Worm (Caenorhabditis elegans) whole organism, L4 larva: ENCODE data around the gene tbc-14.

Experiments
- F44E2.7 ChIP-seq: fragments of 200-800 bp; sonication (Bioruptor generic); IDR thresholded peaks from 2 replicates; pipeline ENCODE4 v2.1.2; 2022; ENCODE audit warnings: missing genetic modification characterization, missing compliant biosample characterization
- F49E8.2 ChIP-seq: sonication (generic microtip); optimal IDR thresholded peaks from 2 replicates; lab custom pipeline; 2016; ENCODE audit warnings: missing compliant biosample characterization, mild to moderate bottlenecking, missing genetic modification characterization, borderline replicate concordance
- R02D3.7 ChIP-seq: fragments of 150-350 bp; sonication (generic microtip); optimal IDR thresholded peaks from 3 replicates; lab custom pipeline; 2014; ENCODE audit warnings: missing biosample characterization, missing genetic modification characterization
- T26A8.4 ChIP-seq: fragments of 200-800 bp; sonication (Bioruptor generic); IDR thresholded peaks from 2 replicates; pipeline ENCODE4 v1.3.6; 2022; ENCODE audit warnings: missing genetic modification characterization, missing compliant biosample characterization
- Y105C5A.15 ChIP-seq: fragments of 200-800 bp; sonication (Bioruptor generic); IDR thresholded peaks from 2 replicates; pipeline ENCODE4 v1.3.6; 2022; ENCODE audit warnings: missing genetic modification characterization, missing compliant biosample characterization
- Y48G9A.11 ChIP-seq: fragments of 200-800 bp; sonication (Bioruptor generic); IDR thresholded peaks from 2 replicates; pipeline ENCODE4 v1.3.6; 2022; ENCODE audit warnings: missing genetic modification reagents, missing genetic modification characterization, missing compliant biosample characterization
- ama-1 ChIP-seq: fragments of 150-350 bp; optimal IDR thresholded peaks from 2 replicates; lab custom pipeline; 2014; ENCODE audit warnings: inconsistent platforms, mixed read lengths
- attf-4 ChIP-seq: sonication (generic microtip); optimal IDR thresholded peaks from 3 replicates; lab custom pipeline; 2017; ENCODE audit warnings: missing biosample characterization, missing genetic modification characterization
- ceh-82 ChIP-seq: sonication (generic microtip); optimal IDR thresholded peaks from 2 replicates; lab custom pipeline; 2017; ENCODE audit warnings: missing biosample characterization, missing genetic modification characterization
- ces-1 ChIP-seq: fragments of 150-350 bp; sonication (generic microtip); optimal IDR thresholded peaks from 4 replicates; lab custom pipeline; 2014; ENCODE audit warnings: missing biosample characterization, missing genetic modification reagents, missing genetic modification characterization
- ctbp-1 ChIP-seq: fragments of 200-800 bp; sonication (Bioruptor generic); IDR thresholded peaks from 2 replicates; pipeline ENCODE4 v1.3.6; 2022; ENCODE audit warnings: missing genetic modification reagents, missing genetic modification characterization, missing compliant biosample characterization
- daf-16 ChIP-seq, 3 experiments: sonication (generic microtip); optimal IDR thresholded peaks; 2 replicates each; lab custom pipeline; 2016 to 2017; ENCODE audit warnings: missing genetic modification characterization in 3 of 3, missing genetic modification reagents in 3 of 3, mild to moderate bottlenecking in 2 of 3, missing compliant biosample characterization in 2 of 3, missing biosample characterization in 1 of 3, moderate library complexity in 1 of 3
- daf-19 ChIP-seq: fragments of 200-800 bp; sonication (Bioruptor generic); conservative IDR thresholded peaks from 2 replicates; pipeline ENCODE4 v1.3.6; 2022; ENCODE audit warnings: missing genetic modification characterization, missing compliant biosample characterization
- dmd-6 ChIP-seq: fragments of 200-800 bp; sonication (Bioruptor generic); IDR thresholded peaks from 2 replicates; pipeline ENCODE4 v1.3.6; 2022; ENCODE audit warnings: missing genetic modification reagents, missing genetic modification characterization, missing compliant biosample characterization
- dpl-1 ChIP-seq: fragments of 150-350 bp; optimal IDR thresholded peaks from 2 replicates; lab custom pipeline; 2014; ENCODE audit warnings: missing biosample characterization, missing genetic modification reagents, missing genetic modification characterization
- dve-1 ChIP-seq: sonication (generic microtip); optimal IDR thresholded peaks from 2 replicates; lab custom pipeline; 2017; ENCODE audit warnings: antibody characterized with exemption, mild to moderate bottlenecking, missing genetic modification characterization, missing compliant biosample characterization; ENCODE audit not compliant: insufficient read depth
- egl-27 ChIP-seq: sonication (generic microtip); optimal IDR thresholded peaks from 3 replicates; lab custom pipeline; 2017; ENCODE audit warnings: missing biosample characterization, missing genetic modification reagents, missing genetic modification characterization
- fkh-10 ChIP-seq: fragments of 150-350 bp; optimal IDR thresholded peaks from 2 replicates; lab custom pipeline; 2014; ENCODE audit warnings: missing biosample characterization, missing genetic modification reagents, missing genetic modification characterization
- lim-7 ChIP-seq: fragments of 200-800 bp; sonication (Bioruptor generic); IDR thresholded peaks from 2 replicates; pipeline ENCODE4 v1.3.6; 2022; ENCODE audit warnings: missing genetic modification characterization, missing compliant biosample characterization
- lin-29 ChIP-seq: fragments of 200-800 bp; sonication (Bioruptor generic); IDR thresholded peaks from 2 replicates; pipeline ENCODE4 v1.3.6; 2022; ENCODE audit warnings: missing genetic modification reagents, missing genetic modification characterization, missing compliant biosample characterization
- lin-38 ChIP-seq: fragments of 200-800 bp; sonication (Bioruptor generic); IDR thresholded peaks from 2 replicates; pipeline ENCODE4 v1.3.6; 2022; ENCODE audit warnings: missing genetic modification reagents, missing genetic modification characterization, missing compliant biosample characterization
- lsy-2 ChIP-seq, 2 experiments: fragments of 150-350 bp in 1 of 2; sonication (generic microtip) in 1 of 2; optimal IDR thresholded peaks; 2 replicates each; lab custom pipeline; 2014 to 2017; ENCODE audit warnings: missing biosample characterization in 2 of 2, missing genetic modification characterization in 2 of 2
- madf-5 ChIP-seq, 2 experiments: fragments of 200-800 bp; sonication (Bioruptor generic); IDR thresholded peaks; 2 replicates each; pipeline ENCODE4 v1.3.6; 2022; ENCODE audit warnings: missing compliant biosample characterization in 2 of 2, missing genetic modification characterization in 2 of 2
- mdt-29 ChIP-seq: fragments of 200-800 bp; sonication (Bioruptor generic); IDR thresholded peaks from 2 replicates; pipeline ENCODE4 v1.3.6; 2022; ENCODE audit warnings: missing genetic modification reagents, missing genetic modification characterization, missing compliant biosample characterization
- mep-1 ChIP-seq: fragments of 150-350 bp; sonication (generic microtip); optimal IDR thresholded peaks from 3 replicates; lab custom pipeline; 2014; ENCODE audit warnings: missing biosample characterization, missing genetic modification characterization
- mes-2 ChIP-seq: sonication (generic microtip); optimal IDR thresholded peaks from 2 replicates; lab custom pipeline; 2016; ENCODE audit warnings: missing genotype, mild to moderate bottlenecking, missing genetic modification characterization, missing compliant biosample characterization; ENCODE audit not compliant: poor library complexity, severe bottlenecking
- nhr-102 ChIP-seq: sonication (generic microtip); optimal IDR thresholded peaks from 2 replicates; lab custom pipeline; 2016; ENCODE audit warnings: mild to moderate bottlenecking, missing genetic modification characterization, moderate library complexity, missing compliant biosample characterization
- nhr-11 ChIP-seq: fragments of 150-350 bp; optimal IDR thresholded peaks from 2 replicates; lab custom pipeline; 2014; ENCODE audit warnings: missing biosample characterization, missing genetic modification characterization
- nhr-28 ChIP-seq: fragments of 150-350 bp; optimal IDR thresholded peaks from 2 replicates; lab custom pipeline; 2014; ENCODE audit warnings: missing biosample characterization, missing genetic modification characterization
- nhr-48 ChIP-seq: sonication (generic microtip); optimal IDR thresholded peaks from 2 replicates; lab custom pipeline; 2016; ENCODE audit warnings: mild to moderate bottlenecking, missing genetic modification characterization, missing compliant biosample characterization
- nhr-76 ChIP-seq: fragments of 150-350 bp; optimal IDR thresholded peaks from 2 replicates; lab custom pipeline; 2014; ENCODE audit warnings: missing biosample characterization, missing genetic modification characterization
- pha-4 ChIP-seq, 2 experiments: fragments of 150-350 bp in 1 of 2; fragments of 200-800 bp in 1 of 2; sonication (Bioruptor generic) in 1 of 2; IDR thresholded peaks in 1 of 2; optimal IDR thresholded peaks in 1 of 2; 2 replicates each; pipeline versions ENCODE4 v1.3.6 to Lab custom; 2014 to 2022; ENCODE audit warnings: missing genetic modification characterization in 2 of 2, missing genetic modification reagents in 2 of 2, missing biosample characterization in 1 of 2, missing compliant biosample characterization in 1 of 2
- rbr-2 ChIP-seq: sonication (generic microtip); optimal IDR thresholded peaks from 2 replicates; lab custom pipeline; 2016; ENCODE audit warnings: missing genotype, missing genetic modification characterization, missing compliant biosample characterization
- saeg-2 ChIP-seq: fragments of 200-800 bp; sonication (Bioruptor generic); IDR thresholded peaks from 2 replicates; pipeline ENCODE4 v1.3.6; 2022; ENCODE audit warnings: missing genetic modification reagents, missing genetic modification characterization, missing compliant biosample characterization
- snpc-1.2 ChIP-seq: fragments of 200-800 bp; sonication (Bioruptor generic); IDR thresholded peaks from 2 replicates; pipeline ENCODE4 v1.3.6; 2022; ENCODE audit warnings: missing genetic modification reagents, missing genetic modification characterization, missing compliant biosample characterization
- unc-62 ChIP-seq, 3 experiments: fragments of 150-350 bp in 1 of 3; sonication (generic microtip); optimal IDR thresholded peaks in 2 of 3; peaks in 1 of 3; 1 replicate in 1 of 3; 2 replicates in 2 of 3; lab custom pipeline; 2014 to 2017; ENCODE audit warnings: missing biosample characterization in 3 of 3, missing genetic modification characterization in 3 of 3, missing genetic modification reagents in 3 of 3, missing genotype in 1 of 3
- vab-7 ChIP-seq: fragments of 200-800 bp; sonication (Bioruptor generic); IDR thresholded peaks from 2 replicates; pipeline ENCODE4 v1.3.6; 2022; ENCODE audit warnings: missing genetic modification reagents, missing genetic modification characterization, missing compliant biosample characterization
- zfp-2 ChIP-seq: sonication (generic microtip); optimal IDR thresholded peaks from 2 replicates; lab custom pipeline; 2016; ENCODE audit warnings: mild to moderate bottlenecking, missing genetic modification characterization, missing compliant biosample characterization
- zip-11 ChIP-seq: fragments of 200-800 bp; sonication (Bioruptor generic); IDR thresholded peaks from 2 replicates; pipeline ENCODE4 v1.3.6; 2022; ENCODE audit warnings: missing genetic modification characterization, missing compliant biosample characterization
- zip-2 ChIP-seq: fragments of 150-350 bp; optimal IDR thresholded peaks from 2 replicates; lab custom pipeline; 2014; ENCODE audit warnings: missing biosample characterization, missing genetic modification characterization

Gene tbc-14

ce11 chrII:13477230-13477629 lies 29.8 kb upstream of the tbc-14 start (continued):
- TF ChIP-seq mes-2: peak; percentile 76
- peak; percentile 7 for TF ChIP-seq rbr-2 (tag; lab: Kevin White, UChicago)
- peak; percentile 42 for TF ChIP-seq mep-1 (tag; lab: Kevin White, UChicago)
- no peak for TF ChIP-seq F49E8.2 (tag; lab: Kevin White, UChicago)
- TF ChIP-seq lsy-2 (tag; optimal IDR thresholded peaks at IDR 0.05; lab: Kevin White, UChicago): peak in 1 of 2 experiments; percentile 79
- no peak for TF ChIP-seq daf-19
- no peak for TF ChIP-seq nhr-102 (tag; lab: Kevin White, UChicago)
- TF ChIP-seq dve-1 (tag; lab: Kevin White, UChicago): peak; percentile 55
- peak; percentile 36 for TF ChIP-seq nhr-28 (tag; lab: Kevin White, UChicago)
- TF ChIP-seq ama-1 (lab: Kevin White, UChicago): no peak
- TF ChIP-seq snpc-1.2 (GFP tag; lab: Robert Waterston, UW): no peak
- TF ChIP-seq Y48G9A.11: no peak
- peak; percentile 15; the same call in 1 of the 2 replicates for TF ChIP-seq T26A8.4 (GFP tag; lab: Robert Waterston, UW)
- TF ChIP-seq Y105C5A.15: no peak
- TF ChIP-seq lin-29: peak; percentile 61; the same call in 1 of the 2 replicates

- TF ChIP-seq madf-5 (GFP tag; IDR thresholded peaks at IDR 0.05; lab: Robert Waterston, UW): no peak
- TF ChIP-seq R02D3.7 (tag; lab: Kevin White, UChicago): no peak
- TF ChIP-seq nhr-48 (tag; lab: Kevin White, UChicago): no peak
- TF ChIP-seq mes-2: no peak
- TF ChIP-seq attf-4 (tag; lab: Kevin White, UChicago): no peak
- TF ChIP-seq pha-4 (GFP tag; IDR thresholded peaks at IDR 0.05; lab: Robert Waterston, UW): no peak
- TF ChIP-seq pha-4 (tag; optimal IDR thresholded peaks at IDR 0.05; lab: Kevin White, UChicago): no peak
- TF ChIP-seq nhr-102 (tag; lab: Kevin White, UChicago): no peak
- no peak for TF ChIP-seq unc-62 (GFP tag; optimal IDR thresholded peaks at IDR 0.05 in 1 of 2; lab: Kevin White, UChicago)
- TF ChIP-seq unc-62 (tag; optimal IDR thresholded peaks at IDR 0.05; lab: Kevin White, UChicago): no peak
- TF ChIP-seq nhr-76 (tag; lab: Kevin White, UChicago): no peak
- TF ChIP-seq lin-38 (GFP tag; lab: Robert Waterston, UW): no peak
- TF ChIP-seq zip-11 (GFP tag; lab: Robert Waterston, UW): no peak
- no peak for TF ChIP-seq dmd-6
- no peak for TF ChIP-seq ama-1 (lab: Kevin White, UChicago)
- no peak for TF ChIP-seq ceh-82 (tag; lab: Kevin White, UChicago)
- no peak for TF ChIP-seq zfp-2 (tag; lab: Kevin White, UChicago)
- no peak for TF ChIP-seq lim-7 (GFP tag; lab: Robert Waterston, UW)
- TF ChIP-seq ces-1: no peak
- no peak for TF ChIP-seq rbr-2 (tag; lab: Kevin White, UChicago)
- no peak for TF ChIP-seq vab-7 (GFP tag; lab: Robert Waterston, UW)
Observed at ce11 chrII:13472101-13472500, 24.7 kb upstream of the tbc-14 start, which contains the start of gene E01G4.5. E01G4.5 (plus strand) TSS chrII:13472401.

DNA sequence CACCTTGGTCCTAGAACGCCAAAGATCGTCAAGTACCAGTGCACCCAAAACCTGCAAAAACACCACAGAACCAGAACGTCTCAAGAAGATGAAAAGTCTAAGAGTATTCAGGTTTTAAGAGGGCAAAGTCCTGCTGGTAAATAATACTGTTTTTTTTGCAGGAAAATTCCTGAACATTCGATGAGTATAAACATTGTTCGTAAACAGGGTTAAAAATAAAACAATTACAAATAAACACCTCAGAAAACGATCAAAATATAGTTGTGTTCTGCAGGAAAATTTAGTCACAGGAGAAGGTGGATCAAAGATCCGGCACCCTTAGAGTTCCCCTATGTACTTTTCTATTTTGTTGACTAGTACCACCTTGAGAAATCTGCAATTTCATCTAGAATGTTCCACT lies 23.3 kb upstream of the tbc-14 start:
- TF ChIP-seq F49E8.2 (tag; lab: Kevin White, UChicago) (no peak), ctbp-1 (GFP tag; lab: Robert Waterston, UW) (no peak), snpc-1.2 (GFP tag; lab: Robert Waterston, UW) (no peak), F44E2.7 (GFP tag; lab: Robert Waterston, UW) (no peak), lim-7 (GFP tag; lab: Robert Waterston, UW) (no peak), mdt-29 (no peak), Y105C5A.15 (no peak), ceh-82 (tag; lab: Kevin White, UChicago) (no peak), dpl-1 (GFP tag; lab: Kevin White, UChicago) (no peak), fkh-10 (GFP tag; lab: Kevin White, UChicago) (no peak), nhr-48 (tag; lab: Kevin White, UChicago) (peak; percentile 75), daf-16 (GFP tag; optimal IDR thresholded peaks at IDR 0.05; lab: Kevin White, UChicago) (peak in 1 of 2 experiments; percentile 86), daf-16 (tag; optimal IDR thresholded peaks at IDR 0.05; lab: Kevin White, UChicago) (peak; percentile 85), egl-27 (tag; lab: Kevin White, UChicago) (no peak), nhr-11 (no peak), zip-2 (tag; lab: Kevin White, UChicago) (no peak), saeg-2 (GFP tag; lab: Robert Waterston, UW) (no peak)
